Fruit fly (Drosophila melanogaster) whole organism, prepupa: ENCODE data around the gene KdelR.

Experiments used
- CG10631 ChIP-seq: fragments of 200-800 bp; sonication (Bioruptor generic); optimal IDR thresholded peaks from 2 replicates; lab custom pipeline; 2016; ENCODE audit warnings: missing biosample characterization, missing genetic modification characterization
- CG11902 ChIP-seq: fragments of 200-800 bp; sonication (Bioruptor generic); optimal IDR thresholded peaks from 3 replicates; lab custom pipeline; 2016; ENCODE audit warnings: missing biosample characterization, missing genetic modification characterization
- CG3032 ChIP-seq: fragments of 200-800 bp; optimal IDR thresholded peaks from 2 replicates; lab custom pipeline; 2019; ENCODE audit warnings: missing biosample characterization, mild to moderate bottlenecking, missing genetic modification characterization, moderate library complexity
- CG31627 ChIP-seq: fragments of 200-800 bp; sonication (Bioruptor generic); optimal IDR thresholded peaks from 3 replicates; lab custom pipeline; 2016; ENCODE audit warnings: missing biosample characterization, missing genetic modification characterization
- CG3919 ChIP-seq: fragments of 200-800 bp; sonication (Bioruptor generic); optimal IDR thresholded peaks from 3 replicates; lab custom pipeline; 2016; ENCODE audit warnings: missing biosample characterization, missing genetic modification characterization
- CG6792 ChIP-seq: fragments of 200-800 bp; sonication (Bioruptor generic); optimal IDR thresholded peaks from 3 replicates; lab custom pipeline; 2016; ENCODE audit warnings: missing biosample characterization, missing genetic modification characterization
- CG6808 ChIP-seq: fragments of 200-800 bp; sonication (Bioruptor generic); optimal IDR thresholded peaks from 3 replicates; lab custom pipeline; 2017; ENCODE audit warnings: missing biosample characterization, missing genetic modification characterization, mild to moderate bottlenecking, moderate library complexity, missing genetic modification reagents
- CG7368 ChIP-seq: fragments of 200-800 bp; sonication (Bioruptor generic); optimal IDR thresholded peaks from 3 replicates; lab custom pipeline; 2016; ENCODE audit warnings: missing biosample characterization, missing genetic modification characterization
- CG8119 ChIP-seq: fragments of 200-800 bp; sonication (Bioruptor generic); IDR thresholded peaks from 3 replicates; pipeline ENCODE4 v1.3.6; 2022; ENCODE audit warnings: missing biosample characterization, missing genetic modification characterization
- CG9139 ChIP-seq: fragments of 200-800 bp; sonication (Bioruptor generic); optimal IDR thresholded peaks from 3 replicates; lab custom pipeline; 2017; ENCODE audit warnings: missing biosample characterization, mild to moderate bottlenecking, missing genetic modification characterization
- Eip75B ChIP-seq: fragments of 200-800 bp; sonication (Bioruptor generic); optimal IDR thresholded peaks from 3 replicates; lab custom pipeline; 2016; ENCODE audit warnings: missing biosample characterization, missing genetic modification characterization
- Eip78C ChIP-seq: fragments of 200-800 bp; sonication (Bioruptor generic); peaks from one replicate; lab custom pipeline; 2016; ENCODE audit warnings: missing biosample characterization, missing genetic modification characterization
- Eip93F ChIP-seq: fragments of 200-800 bp; sonication (Bioruptor generic); optimal IDR thresholded peaks from 2 replicates; lab custom pipeline; 2016; ENCODE audit warnings: missing biosample characterization, mild to moderate bottlenecking, missing genetic modification characterization
- Ets96B ChIP-seq: fragments of 200-800 bp; optimal IDR thresholded peaks from 2 replicates; lab custom pipeline; 2019; ENCODE audit warnings: missing biosample characterization, mild to moderate bottlenecking, missing genetic modification characterization, moderate library complexity
- Lpt ChIP-seq: fragments of 200-800 bp; sonication (Bioruptor generic); optimal IDR thresholded peaks from 3 replicates; lab custom pipeline; 2016; ENCODE audit warnings: missing biosample characterization, missing genetic modification characterization
- Met ChIP-seq: fragments of 200-800 bp; sonication (Bioruptor generic); optimal IDR thresholded peaks from 3 replicates; lab custom pipeline; 2016; ENCODE audit warnings: missing biosample characterization, missing genetic modification characterization
- OdsH ChIP-seq: fragments of 200-800 bp; sonication (Bioruptor generic); optimal IDR thresholded peaks from 3 replicates; lab custom pipeline; 2016; ENCODE audit warnings: missing biosample characterization, missing genetic modification characterization
- Smox ChIP-seq: fragments of 200-800 bp; sonication (Bioruptor generic); optimal IDR thresholded peaks from 3 replicates; lab custom pipeline; 2016; ENCODE audit warnings: missing biosample characterization, missing genetic modification characterization
- Sox102F ChIP-seq: fragments of 200-800 bp; sonication (Bioruptor generic); optimal IDR thresholded peaks from 2 replicates; lab custom pipeline; 2016; ENCODE audit warnings: missing biosample characterization, mild to moderate bottlenecking, missing genetic modification characterization
- Sox14 ChIP-seq: fragments of 200-800 bp; sonication (Bioruptor generic); optimal IDR thresholded peaks from 3 replicates; lab custom pipeline; 2016; ENCODE audit warnings: missing biosample characterization, missing genetic modification characterization
- Sox15 ChIP-seq: fragments of 200-800 bp; sonication (Bioruptor generic); optimal IDR thresholded peaks from 3 replicates; lab custom pipeline; 2016; ENCODE audit warnings: missing biosample characterization, missing genetic modification characterization
- cyc ChIP-seq: fragments of 200-800 bp; sonication (Bioruptor generic); optimal IDR thresholded peaks from 3 replicates; lab custom pipeline; 2016; ENCODE audit warnings: missing biosample characterization, missing genetic modification characterization
- dac ChIP-seq: fragments of 200-800 bp; sonication (Bioruptor generic); optimal IDR thresholded peaks from 2 replicates; lab custom pipeline; 2017; ENCODE audit warnings: missing biosample characterization, mild to moderate bottlenecking, missing genetic modification characterization
- dsx ChIP-seq: fragments of 200-800 bp; optimal IDR thresholded peaks from 3 replicates; lab custom pipeline; 2019; ENCODE audit warnings: missing biosample characterization, mild to moderate bottlenecking, missing genetic modification characterization, moderate library complexity; ENCODE audit not compliant: poor library complexity, severe bottlenecking
- eg ChIP-seq: fragments of 200-800 bp; sonication (Bioruptor generic); IDR thresholded peaks from 3 replicates; pipeline ENCODE4 v1.3.6; 2022; ENCODE audit warnings: missing biosample characterization, missing genetic modification characterization
- esn ChIP-seq: fragments of 200-800 bp; sonication (Bioruptor generic); optimal IDR thresholded peaks from 2 replicates; lab custom pipeline; 2016; ENCODE audit warnings: missing biosample characterization, mild to moderate bottlenecking, missing genetic modification characterization, moderate library complexity
- fd59A ChIP-seq: fragments of 200-800 bp; sonication (Bioruptor generic); optimal IDR thresholded peaks from 2 replicates; lab custom pipeline; 2017; ENCODE audit warnings: missing biosample characterization, mild to moderate bottlenecking, missing genetic modification characterization, missing genetic modification reagents
- fkh ChIP-seq: fragments of 200-800 bp; sonication (Bioruptor generic); optimal IDR thresholded peaks from 3 replicates; lab custom pipeline; 2017; ENCODE audit warnings: missing biosample characterization, mild to moderate bottlenecking, missing genetic modification characterization, moderate library complexity
- salr ChIP-seq, 2 experiments: fragments of 200-800 bp; sonication (Bioruptor generic); optimal IDR thresholded peaks; 3 replicates each; lab custom pipeline; 2016 to 2018; ENCODE audit warnings: missing biosample characterization in 2 of 2, missing genetic modification characterization in 2 of 2, mild to moderate bottlenecking in 1 of 2
- ss ChIP-seq, 2 experiments: fragments of 200-800 bp; sonication (Bioruptor generic); optimal IDR thresholded peaks; 2 replicates in 1 of 2; 3 replicates in 1 of 2; lab custom pipeline; 2017 to 2018; ENCODE audit warnings: mild to moderate bottlenecking in 2 of 2, missing biosample characterization in 2 of 2, missing genetic modification characterization in 2 of 2, moderate library complexity in 1 of 2
- topi ChIP-seq: fragments of 200-800 bp; sonication (Bioruptor generic); optimal IDR thresholded peaks from 3 replicates; lab custom pipeline; 2016; ENCODE audit warnings: missing biosample characterization, missing genetic modification characterization
- vri ChIP-seq: fragments of 200-800 bp; sonication (Bioruptor generic); optimal IDR thresholded peaks from 3 replicates; lab custom pipeline; 2016; ENCODE audit warnings: missing biosample characterization, mild to moderate bottlenecking, missing genetic modification characterization

KdelR gene

dm6 chr2L:10395642-10396487 lies 30.8 kb upstream of the KdelR start, which contains the start of gene Mdh1:
Gene Mdh1, minus strand, starts transcription at chr2L:10396332.
- no peak for TF ChIP-seq dsx (GFP tag; lab: Kevin White, UChicago)
- no peak for TF ChIP-seq CG6792
- TF ChIP-seq CG3919 (GFP tag; lab: Kevin White, UChicago), result no peak
- TF ChIP-seq Eip93F, result peak; percentile 18
- TF ChIP-seq ss (GFP tag; optimal IDR thresholded peaks at IDR 0.05; lab: Kevin White, UChicago), result peak; percentile 11 to 40
- no peak for TF ChIP-seq cyc (GFP tag; lab: Kevin White, UChicago)
- no peak for TF ChIP-seq Sox15 (GFP tag; lab: Kevin White, UChicago)
- TF ChIP-seq CG7368 (GFP tag; lab: Kevin White, UChicago), result no peak
- TF ChIP-seq Ets96B (tag; lab: Kevin White, UChicago), result no peak
- TF ChIP-seq CG6808 (GFP tag; lab: Kevin White, UChicago), result peak; percentile 4
- peak; percentile 64 for TF ChIP-seq Eip78C (GFP tag; lab: Kevin White, UChicago)
- no peak for TF ChIP-seq OdsH (GFP tag; lab: Kevin White, UChicago)
- no peak for TF ChIP-seq CG3032 (tag; lab: Kevin White, UChicago)
- TF ChIP-seq Smox (GFP tag; lab: Kevin White, UChicago), result no peak
- no peak for TF ChIP-seq CG11902 (GFP tag; lab: Kevin White, UChicago)
- peak; percentile 55 for TF ChIP-seq vri (GFP tag; lab: Kevin White, UChicago)

- TF ChIP-seq CG3919 (GFP tag; lab: Kevin White, UChicago) (no peak), Sox14 (GFP tag; lab: Kevin White, UChicago) (no peak), Eip75B (GFP tag; lab: Kevin White, UChicago) (no peak), eg (GFP tag; lab: Robert Waterston, UW) (no peak), Met (GFP tag; lab: Kevin White, UChicago) (no peak), Eip78C (GFP tag; lab: Kevin White, UChicago) (no peak), dac (GFP tag; lab: Kevin White, UChicago) (no peak), CG31627 (no peak), CG6808 (GFP tag; lab: Kevin White, UChicago) (no peak), Smox (GFP tag; lab: Kevin White, UChicago) (no peak), CG11902 (GFP tag; lab: Kevin White, UChicago) (no peak), salr (GFP tag; optimal IDR thresholded peaks at IDR 0.05; lab: Kevin White, UChicago) (no peak), CG8119 (GFP tag; lab: Robert Waterston, UW) (no peak), dsx (GFP tag; lab: Kevin White, UChicago) (no peak), ss (GFP tag; optimal IDR thresholded peaks at IDR 0.05; lab: Kevin White, UChicago) (no peak), fd59A (GFP tag; lab: Kevin White, UChicago) (no peak), CG10631 (no peak), CG9139 (GFP tag; lab: Kevin White, UChicago) (no peak)
These were observed 30.2 kb upstream of the KdelR start, which contains the start of gene Cnot4 for dm6 chr2L:10396488-10396824. Gene Cnot4, plus strand, starts transcription at chr2L:10396716.

dm6 chr2L:10396877-10397587 lies 29.7 kb upstream of the KdelR start:
- peak; percentile 46 for TF ChIP-seq Eip78C (GFP tag; lab: Kevin White, UChicago)
- peak; percentile 14 for TF ChIP-seq esn (GFP tag; lab: Kevin White, UChicago)
- peak; percentile 83 for TF ChIP-seq fkh
- TF ChIP-seq vri (GFP tag; lab: Kevin White, UChicago), result peak; percentile 50
- TF ChIP-seq Sox102F (GFP tag; lab: Kevin White, UChicago), result no peak
- TF ChIP-seq ss (GFP tag; optimal IDR thresholded peaks at IDR 0.05; lab: Kevin White, UChicago), result peak in 1 of 2 experiments; percentile 72
- no peak for TF ChIP-seq fd59A (GFP tag; lab: Kevin White, UChicago)
- TF ChIP-seq topi (GFP tag; lab: Kevin White, UChicago), result peak; percentile 28
- no peak for TF ChIP-seq Lpt (GFP tag; lab: Kevin White, UChicago)
